Fruit fly (Drosophila melanogaster) whole organism, prepupa: ENCODE measurements around the gene cni.

Source experiments
- CG11902 ChIP-seq: fragments of 200-800 bp; sonication (Bioruptor generic); optimal IDR thresholded peaks from 3 replicates; lab custom pipeline; 2016; ENCODE audit warnings: missing biosample characterization, missing genetic modification characterization
- CG34406 ChIP-seq: fragments of 200-800 bp; sonication (Bioruptor generic); optimal IDR thresholded peaks from 3 replicates; lab custom pipeline; 2016; ENCODE audit warnings: missing biosample characterization, missing genetic modification characterization
- CG8632 ChIP-seq: fragments of 200-800 bp; sonication (Bioruptor generic); optimal IDR thresholded peaks from 3 replicates; lab custom pipeline; 2016; ENCODE audit warnings: missing biosample characterization, missing genetic modification characterization
- Hr38 ChIP-seq: sonication (Bioruptor generic); optimal IDR thresholded peaks from 2 replicates; lab custom pipeline; 2016; ENCODE audit warnings: missing biosample characterization, missing genetic modification characterization

- no peak for TF ChIP-seq Hr38
- TF ChIP-seq CG34406 (GFP tag; lab: Kevin White, UChicago) = no peak
- no peak for TF ChIP-seq CG8632
- no peak for TF ChIP-seq CG11902 (GFP tag; lab: Kevin White, UChicago)
Measured at dm6 chr2L:16315844-16316243, 5.3 kb upstream of the cni start.
